Fruit fly (Drosophila melanogaster) whole organism, embryonic: ENCODE data around the gene CG15506.

Experiments
- CG12391 ChIP-seq: fragments of 200-800 bp; sonication (Bioruptor generic); optimal IDR thresholded peaks from 3 replicates; lab custom pipeline; 2018; ENCODE audit warnings: missing biosample characterization, mild to moderate bottlenecking, missing genetic modification characterization, moderate library complexity
- CG12769 ChIP-seq: fragments of 200-800 bp; sonication (Bioruptor generic); optimal IDR thresholded peaks from 2 replicates; lab custom pipeline; 2019; ENCODE audit warnings: missing biosample characterization, mild to moderate bottlenecking, missing genetic modification characterization, moderate library complexity
- CG1647 ChIP-seq: fragments of 200-800 bp; sonication (Bioruptor generic); optimal IDR thresholded peaks from 3 replicates; lab custom pipeline; 2016; ENCODE audit warnings: missing biosample characterization, missing genetic modification characterization
- CG4854 ChIP-seq: fragments of 200-800 bp; sonication (Bioruptor generic); optimal IDR thresholded peaks from 2 replicates; lab custom pipeline; 2016; ENCODE audit warnings: missing biosample characterization, missing genetic modification characterization, inconsistent platforms
- Hr39 ChIP-seq: fragments of >200 bp; optimal IDR thresholded peaks from 2 replicates; lab custom pipeline; 2017
- Rfx ChIP-seq: fragments of 200-800 bp; sonication (Bioruptor generic); IDR thresholded peaks from 2 replicates; pipeline ENCODE4 v1.3.6; 2022; ENCODE audit warnings: missing biosample characterization, missing genetic modification characterization
- gro ChIP-seq: fragments of 200-800 bp; sonication (Bioruptor generic); optimal IDR thresholded peaks from 2 replicates; lab custom pipeline; 2016; ENCODE audit warnings: missing biosample characterization, missing genetic modification characterization
- knrl ChIP-seq: fragments of 200-800 bp; sonication (Bioruptor generic); IDR thresholded peaks from 3 replicates; pipeline ENCODE4 v1.3.6; 2022; ENCODE audit warnings: missing biosample characterization, missing genetic modification characterization; ENCODE audit not compliant: partially characterized antibody
- lilli ChIP-seq: fragments of 200-800 bp; sonication (Bioruptor generic); optimal IDR thresholded peaks from 3 replicates; lab custom pipeline; 2016; ENCODE audit warnings: missing biosample characterization, missing genetic modification characterization
- nom ChIP-seq: fragments of 200-800 bp; sonication (Bioruptor generic); optimal IDR thresholded peaks from 2 replicates; lab custom pipeline; 2017; ENCODE audit warnings: missing biosample characterization, missing genetic modification characterization, mild to moderate bottlenecking, moderate library complexity, missing genetic modification reagents
- pan ChIP-seq, 4 experiments: fragments of >200 bp in 3 of 4; fragments of 200-800 bp in 1 of 4; sonication (Bioruptor generic) in 1 of 4; optimal IDR thresholded peaks in 3 of 4; IDR thresholded peaks in 1 of 4; 2 replicates each; pipeline versions ENCODE4 v1.3.6 to Lab custom; 2017 to 2022; ENCODE audit warnings: missing biosample characterization in 2 of 4, missing genetic modification characterization in 2 of 4, mixed read lengths in 1 of 4
- psq ChIP-seq: fragments of 200-800 bp; sonication (Bioruptor generic); optimal IDR thresholded peaks from 2 replicates; lab custom pipeline; 2017; ENCODE audit warnings: missing biosample characterization, missing genetic modification characterization
- schlank ChIP-seq: fragments of 200-800 bp; sonication (Bioruptor generic); optimal IDR thresholded peaks from 2 replicates; lab custom pipeline; 2018; ENCODE audit warnings: missing biosample characterization, mild to moderate bottlenecking, missing genetic modification characterization
- toy ChIP-seq: fragments of 200-800 bp; sonication (Bioruptor generic); IDR thresholded peaks from 2 replicates; pipeline ENCODE4 v1.3.6; 2022; ENCODE audit warnings: missing biosample characterization, missing genetic modification characterization

dm6 chr3R:29763804-29764203 lies 45.3 kb downstream of the CG15506 start:
- TF ChIP-seq nom (no peak), CG1647 (GFP tag; lab: Kevin White, UChicago) (no peak), CG12769 (no peak), gro (no peak), pan (optimal IDR thresholded peaks at IDR 0.05; lab: Kevin White, UChicago) (no peak), pan (GFP tag; optimal IDR thresholded peaks at IDR 0.05 in 1 of 2, IDR thresholded peaks at IDR 0.05 in 1 of 2) (no peak), toy (GFP tag; lab: Robert Waterston, UW) (no peak), CG4854 (GFP tag; lab: Kevin White, UChicago) (no peak), lilli (GFP tag; lab: Kevin White, UChicago) (no peak), psq (GFP tag; lab: Kevin White, UChicago) (no peak), Hr39 (lab: Kevin White, UChicago) (no peak), knrl (GFP tag; lab: Robert Waterston, UW) (no peak), schlank (tag; lab: Kevin White, UChicago) (no peak), Rfx (no peak), CG12391 (tag; lab: Kevin White, UChicago) (no peak)
